Fruit fly (Drosophila melanogaster): ENCODE data around the gene eIF4E3.

Gene eIF4E3

dm6 chr3L:8185263-8186227 is 43.5 kb upstream of the eIF4E3 start (continued):
- TF ChIP-seq pan (optimal IDR thresholded peaks at IDR 0.05) (no peak), pan (GFP tag; optimal IDR thresholded peaks at IDR 0.05 in 1 of 2, IDR thresholded peaks at IDR 0.05 in 1 of 2) (peak in 1 of 2 experiments; percentile 46), CG2678 (tag; optimal IDR thresholded peaks at IDR 0.05) (peak; percentile 67), knrl (GFP tag; IDR thresholded peaks at IDR 0.05; ENCODE audit: partially characterized antibody) (no peak), lola (GFP tag; optimal IDR thresholded peaks at IDR 0.05) (no peak), tna (GFP tag; IDR thresholded peaks at IDR 0.05; ENCODE audit: partially characterized antibody) (no peak), Neu2 (GFP tag; optimal IDR thresholded peaks at IDR 0.05; ENCODE audit: borderline replicate concordance) (no peak), CG8290 (GFP tag; optimal IDR thresholded peaks at IDR 0.05) (no peak), CG8290 (tag; optimal IDR thresholded peaks at IDR 0.05) (peak in 1 of 2 experiments; percentile 61), MESR4 (GFP tag; optimal IDR thresholded peaks at IDR 0.05) (no peak), danr (GFP tag; IDR thresholded peaks at IDR 0.05) (peak; percentile 38; the same call in 1 of the 2 replicates), CG4404 (GFP tag; IDR thresholded peaks at IDR 0.05) (no peak), CG15601 (tag; optimal IDR thresholded peaks at IDR 0.05) (no peak), CG6272 (GFP tag; IDR thresholded peaks at IDR 0.05) (peak; percentile 46; the same call in 1 of the 2 replicates), salm (tag; optimal IDR thresholded peaks at IDR 0.05) (no peak), CG9215 (GFP tag; IDR thresholded peaks at IDR 0.05) (peak; percentile 38), YL-1 (GFP tag; optimal IDR thresholded peaks at IDR 0.05) (no peak), CG18764 (GFP tag; optimal IDR thresholded peaks at IDR 0.05) (no peak), CG9797 (GFP tag; optimal IDR thresholded peaks at IDR 0.05) (no peak), Fer2 (tag; optimal IDR thresholded peaks at IDR 0.05) (peak; percentile 18), lab (GFP tag; optimal IDR thresholded peaks at IDR 0.05) (peak; percentile 70), CG9609 (GFP tag; optimal IDR thresholded peaks at IDR 0.05) (peak; percentile 57), zen (tag; optimal IDR thresholded peaks at IDR 0.05) (no peak), CG3847 (GFP tag; IDR thresholded peaks at IDR 0.05) (peak; percentile 23; the same call in 1 of the 2 replicates), luna (GFP tag; optimal IDR thresholded peaks at IDR 0.05) (peak; percentile 1), mam (GFP tag; optimal IDR thresholded peaks at IDR 0.05) (peak; percentile 76), CG6765 (GFP tag; optimal IDR thresholded peaks at IDR 0.05) (peak; percentile 4), Atf3 (GFP tag; optimal IDR thresholded peaks at IDR 0.05) (peak; percentile 59), CG6683 (GFP tag; optimal IDR thresholded peaks at IDR 0.05) (peak; percentile 11), CG7357 (GFP tag; IDR thresholded peaks at IDR 0.05) (peak; percentile 53; the same call in 1 of the 3 replicates), CG1602 (GFP tag; optimal IDR thresholded peaks at IDR 0.05) (peak; percentile 42), Doc3 (GFP tag; IDR thresholded peaks at IDR 0.05; ENCODE audit: partially characterized antibody) (no peak), gfzf (GFP tag; optimal IDR thresholded peaks at IDR 0.05) (no peak), chn (GFP tag; optimal IDR thresholded peaks at IDR 0.05) (peak; percentile 26), C15 (GFP tag; IDR thresholded peaks at IDR 0.05) (no peak), CG14050 (GFP tag; IDR thresholded peaks at IDR 0.05) (0 out of 3 replicates have a peak, but pooled peaks have one; percentile 16), cas (GFP tag; IDR thresholded peaks at IDR 0.05) (no peak), CG31365 (tag; optimal IDR thresholded peaks at IDR 0.05) (no peak), Med (GFP tag) (peak; percentile 84), CG15479 (GFP tag; optimal IDR thresholded peaks at IDR 0.05) (no peak), HmgD (GFP tag; optimal IDR thresholded peaks at IDR 0.05) (peak; percentile 49), CG2202 (tag; optimal IDR thresholded peaks at IDR 0.05) (no peak), chm (GFP tag; IDR thresholded peaks at IDR 0.05) (no peak), CG6654 (GFP tag; optimal IDR thresholded peaks at IDR 0.05) (peak; percentile 2), nerfin-1 (tag; optimal IDR thresholded peaks at IDR 0.05) (peak; percentile 2), zfh1 (GFP tag; IDR thresholded peaks at IDR 0.05) (peak; percentile 4; the same call in 1 of the 3 replicates), CG13624 (GFP tag; optimal IDR thresholded peaks at IDR 0.05) (peak; percentile 12), Hmr (GFP tag; optimal IDR thresholded peaks at IDR 0.05) (peak; percentile 41)
